Fruit fly (Drosophila melanogaster) whole organism, embryonic: ENCODE measurements around the gene CG13894.

ENCODE experiments used
- Blimp-1 ChIP-seq: fragments of 200-800 bp; sonication (Bioruptor generic); optimal IDR thresholded peaks from 3 replicates; lab custom pipeline; 2018; ENCODE audit warnings: missing biosample characterization, missing genetic modification characterization, mild to moderate bottlenecking, moderate library complexity, missing genetic modification reagents
- CG10267 ChIP-seq: fragments of 200-800 bp; sonication (Bioruptor generic); optimal IDR thresholded peaks from 2 replicates; lab custom pipeline; 2018; ENCODE audit warnings: missing biosample characterization, mild to moderate bottlenecking, missing genetic modification characterization, moderate library complexity
- CG10366 ChIP-seq: fragments of 200-800 bp; sonication (Bioruptor generic); IDR thresholded peaks from 2 replicates; pipeline ENCODE4 v1.3.6; 2022; ENCODE audit warnings: missing biosample characterization, missing genetic modification characterization
- CG10462 ChIP-seq: fragments of 200-800 bp; sonication (Bioruptor generic); optimal IDR thresholded peaks from 2 replicates; lab custom pipeline; 2016; ENCODE audit warnings: missing biosample characterization, missing genetic modification characterization
- CG11093 ChIP-seq: fragments of 200-800 bp; sonication (Bioruptor generic); IDR thresholded peaks from 3 replicates; pipeline ENCODE4 v1.3.6; 2022; ENCODE audit warnings: missing biosample characterization, missing genetic modification characterization
- CG12391 ChIP-seq: fragments of 200-800 bp; sonication (Bioruptor generic); optimal IDR thresholded peaks from 3 replicates; lab custom pipeline; 2018; ENCODE audit warnings: missing biosample characterization, mild to moderate bottlenecking, missing genetic modification characterization, moderate library complexity
- CG14050 ChIP-seq: fragments of 200-800 bp; sonication (Bioruptor generic); IDR thresholded peaks from 3 replicates; pipeline ENCODE4 v1.3.6; 2022; ENCODE audit warnings: missing biosample characterization, missing genetic modification characterization
- CG14710 ChIP-seq: fragments of 200-800 bp; sonication (Bioruptor generic); optimal IDR thresholded peaks from 3 replicates; lab custom pipeline; 2019; ENCODE audit warnings: missing biosample characterization, mild to moderate bottlenecking, missing genetic modification characterization, moderate library complexity
- CG15011 ChIP-seq: fragments of 200-800 bp; sonication (Bioruptor generic); optimal IDR thresholded peaks from 3 replicates; lab custom pipeline; 2018; ENCODE audit warnings: missing biosample characterization, mild to moderate bottlenecking, missing genetic modification characterization
- CG15696 ChIP-seq: fragments of 200-800 bp; sonication (Bioruptor generic); optimal IDR thresholded peaks from 2 replicates; lab custom pipeline; 2019; ENCODE audit warnings: missing biosample characterization, mild to moderate bottlenecking, missing genetic modification characterization, moderate library complexity
- CG17361 ChIP-seq: fragments of 200-800 bp; sonication (Bioruptor generic); IDR thresholded peaks from 3 replicates; pipeline ENCODE4 v1.3.6; 2022; ENCODE audit warnings: missing biosample characterization, missing genetic modification characterization
- CG17829 ChIP-seq: fragments of 200-800 bp; optimal IDR thresholded peaks from 2 replicates; lab custom pipeline; 2019; ENCODE audit warnings: missing biosample characterization, mild to moderate bottlenecking, missing genetic modification characterization, moderate library complexity
- CG18262 ChIP-seq: fragments of 200-800 bp; optimal IDR thresholded peaks from 3 replicates; lab custom pipeline; 2019; ENCODE audit warnings: missing biosample characterization, mild to moderate bottlenecking, missing genetic modification characterization, moderate library complexity
- CG18476 ChIP-seq: fragments of 200-800 bp; sonication (Bioruptor generic); optimal IDR thresholded peaks from 2 replicates; lab custom pipeline; 2016; ENCODE audit warnings: missing biosample characterization, mild to moderate bottlenecking, missing genetic modification characterization
- CG2889 ChIP-seq: fragments of 200-800 bp; sonication (Bioruptor generic); IDR thresholded peaks from 3 replicates; pipeline ENCODE4 v1.3.6; 2022; ENCODE audit warnings: missing biosample characterization, missing genetic modification characterization
- CG30403 ChIP-seq: fragments of 200-800 bp; sonication (Bioruptor generic); optimal IDR thresholded peaks from 3 replicates; lab custom pipeline; 2016; ENCODE audit warnings: missing biosample characterization, missing genetic modification characterization
- CG31224 ChIP-seq: fragments of 200-800 bp; sonication (Bioruptor generic); IDR thresholded peaks from 2 replicates; pipeline ENCODE4 v1.3.6; 2022; ENCODE audit warnings: missing biosample characterization, missing genetic modification characterization
- CG6175 ChIP-seq: fragments of 200-800 bp; sonication (Bioruptor generic); IDR thresholded peaks from 3 replicates; pipeline ENCODE4 v1.3.6; 2022; ENCODE audit warnings: missing biosample characterization, missing genetic modification characterization
- CG6272 ChIP-seq: fragments of 200-800 bp; sonication (Bioruptor generic); IDR thresholded peaks from 2 replicates; pipeline ENCODE4 v1.3.6; 2022; ENCODE audit warnings: missing biosample characterization, missing genetic modification characterization
- CG6765 ChIP-seq: fragments of 200-800 bp; sonication (Bioruptor generic); optimal IDR thresholded peaks from 3 replicates; lab custom pipeline; 2017; ENCODE audit warnings: missing biosample characterization, mild to moderate bottlenecking, missing genetic modification characterization
- CG7556 ChIP-seq: fragments of 200-800 bp; sonication (Bioruptor generic); optimal IDR thresholded peaks from 2 replicates; lab custom pipeline; 2017; ENCODE audit warnings: missing biosample characterization, mild to moderate bottlenecking, missing genetic modification characterization
- CG7786 ChIP-seq: fragments of 200-800 bp; sonication (Bioruptor generic); optimal IDR thresholded peaks from 2 replicates; lab custom pipeline; 2016; ENCODE audit warnings: missing biosample characterization, missing genetic modification characterization
- CG9437 ChIP-seq: fragments of 200-800 bp; sonication (Bioruptor generic); optimal IDR thresholded peaks from 2 replicates; lab custom pipeline; 2018; ENCODE audit warnings: missing biosample characterization, mild to moderate bottlenecking, missing genetic modification characterization
- CG9727 ChIP-seq: fragments of 200-800 bp; sonication (Bioruptor generic); optimal IDR thresholded peaks from 3 replicates; lab custom pipeline; 2017; ENCODE audit warnings: missing biosample characterization, mild to moderate bottlenecking, missing genetic modification characterization
- D ChIP-seq, 2 experiments: fragments of 200-800 bp in 1 of 2; fragments of >200 bp in 1 of 2; sonication (Bioruptor generic) in 1 of 2; optimal IDR thresholded peaks; 2 replicates in 1 of 2; 3 replicates in 1 of 2; lab custom pipeline; 2017; ENCODE audit warnings: mild to moderate bottlenecking in 1 of 2, missing biosample characterization in 1 of 2, missing genetic modification characterization in 1 of 2, missing genetic modification reagents in 1 of 2
- Dek ChIP-seq: fragments of 200-800 bp; sonication (Bioruptor generic); optimal IDR thresholded peaks from 3 replicates; lab custom pipeline; 2019; ENCODE audit warnings: missing biosample characterization, mild to moderate bottlenecking, missing genetic modification characterization, moderate library complexity
- HLHmδ ChIP-seq: fragments of 200-800 bp; sonication (Bioruptor generic); optimal IDR thresholded peaks from 2 replicates; lab custom pipeline; 2018; ENCODE audit warnings: missing biosample characterization, mild to moderate bottlenecking, missing genetic modification characterization, moderate library complexity
- HmgD ChIP-seq: fragments of 200-800 bp; sonication (Bioruptor generic); optimal IDR thresholded peaks from 3 replicates; lab custom pipeline; 2016; ENCODE audit warnings: missing biosample characterization, missing genetic modification characterization
- HmgZ ChIP-seq: fragments of 200-800 bp; sonication (Bioruptor generic); optimal IDR thresholded peaks from 2 replicates; lab custom pipeline; 2018; ENCODE audit warnings: missing biosample characterization, mild to moderate bottlenecking, missing genetic modification characterization
- Hmr ChIP-seq: fragments of 200-800 bp; sonication (Bioruptor generic); optimal IDR thresholded peaks from 3 replicates; lab custom pipeline; 2017; ENCODE audit warnings: mild to moderate bottlenecking, missing biosample characterization, missing genetic modification reagents, missing genetic modification characterization
- Hr3 ChIP-seq: fragments of 200-800 bp; sonication (Bioruptor generic); optimal IDR thresholded peaks from 3 replicates; lab custom pipeline; 2016; ENCODE audit warnings: missing biosample characterization, missing genetic modification characterization
- Side ChIP-seq: fragments of 200-800 bp; sonication (Bioruptor generic); optimal IDR thresholded peaks from 2 replicates; lab custom pipeline; 2016; ENCODE audit warnings: missing biosample characterization, missing genetic modification characterization
- Six4 ChIP-seq: fragments of 200-800 bp; sonication (Bioruptor generic); optimal IDR thresholded peaks from 2 replicates; lab custom pipeline; 2016; ENCODE audit warnings: missing biosample characterization, missing genetic modification characterization
- Sry-δ ChIP-seq: fragments of 200-800 bp; sonication (Bioruptor generic); optimal IDR thresholded peaks from 2 replicates; lab custom pipeline; 2016; ENCODE audit warnings: missing biosample characterization, missing genetic modification characterization
- YL-1 ChIP-seq: fragments of 200-800 bp; sonication (Bioruptor generic); optimal IDR thresholded peaks from 3 replicates; lab custom pipeline; 2017; ENCODE audit warnings: missing biosample characterization, mild to moderate bottlenecking, missing genetic modification characterization
- chif ChIP-seq, 2 experiments: fragments of 200-800 bp; sonication (Bioruptor generic); optimal IDR thresholded peaks; 3 replicates each; lab custom pipeline; 2016; ENCODE audit warnings: missing biosample characterization in 2 of 2, missing genetic modification characterization in 2 of 2
- chn ChIP-seq: fragments of 200-800 bp; sonication (Bioruptor generic); optimal IDR thresholded peaks from 2 replicates; lab custom pipeline; 2016; ENCODE audit warnings: missing biosample characterization, missing genetic modification characterization
- crp ChIP-seq, 2 experiments: fragments of 200-800 bp; sonication (Bioruptor generic); optimal IDR thresholded peaks; 2 replicates in 1 of 2; 3 replicates in 1 of 2; lab custom pipeline; 2017; ENCODE audit warnings: missing biosample characterization in 2 of 2, missing genetic modification characterization in 2 of 2, mild to moderate bottlenecking in 1 of 2, moderate library complexity in 1 of 2
- fd3F ChIP-seq: fragments of 200-800 bp; sonication (Bioruptor generic); optimal IDR thresholded peaks from 2 replicates; lab custom pipeline; 2018; ENCODE audit warnings: missing biosample characterization, mild to moderate bottlenecking, missing genetic modification characterization, moderate library complexity
- fd96Cb ChIP-seq: fragments of 200-800 bp; sonication (Bioruptor generic); optimal IDR thresholded peaks from 2 replicates; lab custom pipeline; 2018; ENCODE audit warnings: missing biosample characterization, mild to moderate bottlenecking, missing genetic modification characterization, moderate library complexity
- gfzf ChIP-seq: fragments of 200-800 bp; sonication (Bioruptor generic); optimal IDR thresholded peaks from 2 replicates; lab custom pipeline; 2016; ENCODE audit warnings: missing biosample characterization, mild to moderate bottlenecking, missing genetic modification characterization, moderate library complexity
- gt ChIP-seq: fragments of 200-800 bp; sonication (Bioruptor generic); IDR thresholded peaks from 2 replicates; pipeline ENCODE4 v1.3.6; 2022; ENCODE audit warnings: missing biosample characterization, missing genetic modification characterization
- kah ChIP-seq: fragments of 200-800 bp; sonication (Bioruptor generic); optimal IDR thresholded peaks from 2 replicates; lab custom pipeline; 2018; ENCODE audit warnings: missing biosample characterization, mild to moderate bottlenecking, missing genetic modification characterization
- lilli ChIP-seq: fragments of 200-800 bp; sonication (Bioruptor generic); optimal IDR thresholded peaks from 3 replicates; lab custom pipeline; 2016; ENCODE audit warnings: missing biosample characterization, missing genetic modification characterization
- nmo ChIP-seq: fragments of 200-800 bp; sonication (Bioruptor generic); optimal IDR thresholded peaks from 2 replicates; lab custom pipeline; 2018; ENCODE audit warnings: missing biosample characterization, mild to moderate bottlenecking, missing genetic modification characterization, moderate library complexity
- pfk ChIP-seq: fragments of 200-800 bp; sonication (Bioruptor generic); optimal IDR thresholded peaks from 2 replicates; lab custom pipeline; 2018; ENCODE audit warnings: missing biosample characterization, mild to moderate bottlenecking, missing genetic modification characterization, moderate library complexity
- pho ChIP-seq: fragments of 200-800 bp; sonication (Bioruptor generic); optimal IDR thresholded peaks from 2 replicates; lab custom pipeline; 2016; ENCODE audit warnings: missing biosample characterization, missing genetic modification characterization
- phol ChIP-seq: fragments of 200-800 bp; sonication (Bioruptor generic); optimal IDR thresholded peaks from 3 replicates; lab custom pipeline; 2018; ENCODE audit warnings: missing biosample characterization, mild to moderate bottlenecking, missing genetic modification characterization, moderate library complexity
- sr ChIP-seq: fragments of 200-800 bp; sonication (Bioruptor generic); IDR thresholded peaks from 3 replicates; pipeline ENCODE4 v1.3.6; 2022; ENCODE audit warnings: missing biosample characterization, missing genetic modification characterization
- tup ChIP-seq: fragments of 200-800 bp; sonication (Bioruptor generic); optimal IDR thresholded peaks from 2 replicates; lab custom pipeline; 2016; ENCODE audit warnings: missing biosample characterization, mild to moderate bottlenecking, missing genetic modification characterization, moderate library complexity
- zen ChIP-seq: fragments of 200-800 bp; sonication (Bioruptor generic); optimal IDR thresholded peaks from 3 replicates; lab custom pipeline; 2018; ENCODE audit warnings: missing biosample characterization, mild to moderate bottlenecking, missing genetic modification characterization, moderate library complexity

CG13894 gene

dm6 chr3L:716078-716477, 17.1 kb upstream of the CG13894 start (continued):
- TF ChIP-seq nmo (GFP tag; lab: Kevin White, UChicago) = no peak
- TF ChIP-seq CG18262 = peak; percentile 65
- no peak for TF ChIP-seq YL-1 (GFP tag; lab: Kevin White, UChicago)
- peak; percentile 49 for TF ChIP-seq CG9727
- peak; percentile 32 for TF ChIP-seq CG12391 (tag; lab: Kevin White, UChicago)
- TF ChIP-seq Dek (tag; lab: Kevin White, UChicago) = no peak
- no peak for TF ChIP-seq Hmr (GFP tag; lab: Kevin White, UChicago)
- TF ChIP-seq sr = no peak
- no peak for TF ChIP-seq Six4 (GFP tag; lab: Kevin White, UChicago)
- no peak for TF ChIP-seq crp (GFP tag; optimal IDR thresholded peaks at IDR 0.05; lab: Kevin White, UChicago)
- no peak for TF ChIP-seq pfk
- no peak for TF ChIP-seq gfzf (GFP tag; lab: Kevin White, UChicago)
- TF ChIP-seq Hr3 (GFP tag; lab: Kevin White, UChicago) = no peak
- no peak for TF ChIP-seq CG6765 (GFP tag; lab: Kevin White, UChicago)
- TF ChIP-seq CG7556 (GFP tag; lab: Kevin White, UChicago) = peak; percentile 27
- TF ChIP-seq fd96Cb = peak; percentile 2
- TF ChIP-seq CG14710 (tag; lab: Kevin White, UChicago) = peak; percentile 43
- no peak for TF ChIP-seq CG9437 (GFP tag; lab: Kevin White, UChicago)
- TF ChIP-seq HmgD (GFP tag; lab: Kevin White, UChicago) = no peak
- TF ChIP-seq Blimp-1 (GFP tag; lab: Kevin White, UChicago) = peak; percentile 23
- no peak for TF ChIP-seq CG31224 (GFP tag; lab: Robert Waterston, UW)
- TF ChIP-seq kah = no peak
- peak; percentile 40 for TF ChIP-seq CG10267 (tag; lab: Kevin White, UChicago)
- TF ChIP-seq phol (tag; lab: Kevin White, UChicago) = peak; percentile 31
- no peak for TF ChIP-seq CG14050 (GFP tag; lab: Robert Waterston, UW)
- TF ChIP-seq CG15696 (tag; lab: Kevin White, UChicago) = peak; percentile 17
- 0 out of 3 replicates have a peak, but pooled peaks have one; percentile 17 for TF ChIP-seq CG17361 (GFP tag; lab: Robert Waterston, UW)
- TF ChIP-seq CG17829 (tag; lab: Kevin White, UChicago) = peak; percentile 31
- TF ChIP-seq chif (GFP tag; optimal IDR thresholded peaks at IDR 0.05; lab: Kevin White, UChicago) = no peak
- no peak for TF ChIP-seq zen (tag; lab: Kevin White, UChicago)
- TF ChIP-seq CG30403 (GFP tag; lab: Kevin White, UChicago) = no peak
- TF ChIP-seq pho (GFP tag; lab: Kevin White, UChicago) = no peak
- no peak for TF ChIP-seq Side (GFP tag; lab: Kevin White, UChicago)
- TF ChIP-seq CG11093 (GFP tag; lab: Robert Waterston, UW) = no peak
- no peak for TF ChIP-seq lilli (GFP tag; lab: Kevin White, UChicago)
- TF ChIP-seq fd3F (GFP tag; lab: Kevin White, UChicago) = no peak
- TF ChIP-seq chn (GFP tag; lab: Kevin White, UChicago) = no peak
- TF ChIP-seq HLHmδ (GFP tag; lab: Kevin White, UChicago) = no peak
- TF ChIP-seq CG10462 (GFP tag; lab: Kevin White, UChicago) = no peak
- TF ChIP-seq D (optimal IDR thresholded peaks at IDR 0.05; lab: Kevin White, UChicago) = no peak
- TF ChIP-seq D (GFP tag; optimal IDR thresholded peaks at IDR 0.05; lab: Kevin White, UChicago) = peak; percentile 11
- TF ChIP-seq CG2889 (GFP tag; lab: Robert Waterston, UW) = no peak
- TF ChIP-seq CG6175 (GFP tag; lab: Robert Waterston, UW) = no peak
- no peak for TF ChIP-seq CG6272 (GFP tag; lab: Robert Waterston, UW)
- TF ChIP-seq CG10366 (GFP tag; lab: Robert Waterston, UW) = no peak
- no peak for TF ChIP-seq gt (GFP tag; lab: Robert Waterston, UW)
- TF ChIP-seq HmgZ = no peak
- TF ChIP-seq Sry-δ (GFP tag; lab: Kevin White, UChicago) = no peak
- no peak for TF ChIP-seq CG18476
- no peak for TF ChIP-seq tup
- TF ChIP-seq CG7786 (GFP tag; lab: Kevin White, UChicago) = no peak
- no peak for TF ChIP-seq CG15011
